Worm (Caenorhabditis elegans) whole organism, L4 larva: Measurements from ENCODE around the gene evl-14.

ENCODE experiments used
- aly-2 ChIP-seq: sonication (generic microtip); optimal IDR thresholded peaks from 2 replicates; lab custom pipeline; 2018; ENCODE audit warnings: missing biosample characterization, missing genetic modification characterization
- ama-1 ChIP-seq: fragments of 150-350 bp; optimal IDR thresholded peaks from 2 replicates; lab custom pipeline; 2014; ENCODE audit warnings: inconsistent platforms, mixed read lengths
- daf-19 ChIP-seq: fragments of 200-800 bp; sonication (Bioruptor generic); conservative IDR thresholded peaks from 2 replicates; pipeline ENCODE4 v1.3.6; 2022; ENCODE audit warnings: missing genetic modification characterization, missing compliant biosample characterization
- fos-1 ChIP-seq: fragments of 150-350 bp; optimal IDR thresholded peaks from 2 replicates; lab custom pipeline; 2014; ENCODE audit warnings: missing biosample characterization, missing genetic modification characterization
- lin-38 ChIP-seq: fragments of 200-800 bp; sonication (Bioruptor generic); IDR thresholded peaks from 2 replicates; pipeline ENCODE4 v1.3.6; 2022; ENCODE audit warnings: missing genetic modification reagents, missing genetic modification characterization, missing compliant biosample characterization
- lsy-2 ChIP-seq, 2 experiments: fragments of 150-350 bp in 1 of 2; sonication (generic microtip) in 1 of 2; optimal IDR thresholded peaks; 2 replicates each; lab custom pipeline; 2014 to 2017; ENCODE audit warnings: missing biosample characterization in 2 of 2, missing genetic modification characterization in 2 of 2
- mep-1 ChIP-seq: fragments of 150-350 bp; sonication (generic microtip); optimal IDR thresholded peaks from 3 replicates; lab custom pipeline; 2014; ENCODE audit warnings: missing biosample characterization, missing genetic modification characterization
- nhr-25 ChIP-seq: sonication (generic microtip); optimal IDR thresholded peaks from 2 replicates; lab custom pipeline; 2017; ENCODE audit warnings: missing genetic modification characterization, mild to moderate bottlenecking, missing compliant biosample characterization, antibody characterized with exemption, moderate library complexity, borderline replicate concordance; ENCODE audit not compliant: insufficient read depth
- nhr-41 ChIP-seq: fragments of 200-800 bp; sonication (Bioruptor generic); IDR thresholded peaks from 2 replicates; pipeline ENCODE4 v1.3.6; 2022; ENCODE audit warnings: missing genetic modification reagents, missing genetic modification characterization, missing compliant biosample characterization
- nhr-6 ChIP-seq: fragments of 150-350 bp; optimal IDR thresholded peaks from 2 replicates; lab custom pipeline; 2014; ENCODE audit warnings: missing biosample characterization, missing genetic modification characterization
- unc-62 ChIP-seq, 3 experiments: fragments of 150-350 bp in 1 of 3; sonication (generic microtip); optimal IDR thresholded peaks in 2 of 3; peaks in 1 of 3; 1 replicate in 1 of 3; 2 replicates in 2 of 3; lab custom pipeline; 2014 to 2017; ENCODE audit warnings: missing biosample characterization in 3 of 3, missing genetic modification characterization in 3 of 3, missing genetic modification reagents in 3 of 3, missing genotype in 1 of 3

ce11 chrIII:4358345-4358744 is 45.4 kb upstream of the evl-14 start:
- TF ChIP-seq nhr-6 (tag; lab: Kevin White, UChicago), result no peak
- TF ChIP-seq mep-1 (tag; lab: Kevin White, UChicago), result no peak
- no peak for TF ChIP-seq aly-2 (tag; lab: Kevin White, UChicago)
- no peak for TF ChIP-seq unc-62 (GFP tag; optimal IDR thresholded peaks at IDR 0.05 in 1 of 2; lab: Kevin White, UChicago)
- TF ChIP-seq unc-62 (tag; optimal IDR thresholded peaks at IDR 0.05; lab: Kevin White, UChicago), result no peak
- TF ChIP-seq fos-1 (tag; lab: Kevin White, UChicago), result no peak
- TF ChIP-seq nhr-25 (tag; lab: Kevin White, UChicago), result no peak
- no peak for TF ChIP-seq lsy-2 (tag; optimal IDR thresholded peaks at IDR 0.05; lab: Kevin White, UChicago)
- no peak for TF ChIP-seq nhr-41 (GFP tag; lab: Robert Waterston, UW)
- TF ChIP-seq daf-19, result no peak
- TF ChIP-seq lin-38 (GFP tag; lab: Robert Waterston, UW), result no peak
- no peak for TF ChIP-seq ama-1 (lab: Kevin White, UChicago)
